Fruit fly (Drosophila melanogaster) whole organism, embryonic: ENCODE results near the gene CG10793.

Experiments
- Atf-2 ChIP-seq: fragments of 200-800 bp; sonication (Bioruptor generic); optimal IDR thresholded peaks from 2 replicates; lab custom pipeline; 2016; ENCODE audit warnings: missing biosample characterization, missing genetic modification characterization
- B-H1 ChIP-seq: fragments of 200-800 bp; sonication (Bioruptor generic); IDR thresholded peaks from 3 replicates; pipeline ENCODE4 v1.3.6; 2022; ENCODE audit warnings: missing biosample characterization, missing genetic modification characterization
- CG10147 ChIP-seq: fragments of 200-800 bp; sonication (Bioruptor generic); optimal IDR thresholded peaks from 2 replicates; lab custom pipeline; 2019; ENCODE audit warnings: missing biosample characterization, mild to moderate bottlenecking, missing genetic modification characterization, moderate library complexity
- CG10959 ChIP-seq: fragments of 200-800 bp; sonication (Bioruptor generic); IDR thresholded peaks from 2 replicates; pipeline ENCODE4 v1.3.6; 2022; ENCODE audit warnings: missing biosample characterization, missing genetic modification characterization
- CG11085 ChIP-seq: fragments of 200-800 bp; sonication (Bioruptor generic); IDR thresholded peaks from 2 replicates; pipeline ENCODE4 v1.3.6; 2022; ENCODE audit warnings: missing biosample characterization, missing genetic modification characterization
- CG13287 ChIP-seq: fragments of 200-800 bp; sonication (Bioruptor generic); IDR thresholded peaks from 2 replicates; pipeline ENCODE4 v1.3.6; 2022; ENCODE audit warnings: missing biosample characterization, missing genetic modification characterization; ENCODE audit not compliant: partially characterized antibody
- CG13296 ChIP-seq: fragments of 200-800 bp; sonication (Bioruptor generic); optimal IDR thresholded peaks from 3 replicates; lab custom pipeline; 2018; ENCODE audit warnings: missing biosample characterization, mild to moderate bottlenecking, missing genetic modification characterization
- CG14050 ChIP-seq: fragments of 200-800 bp; sonication (Bioruptor generic); IDR thresholded peaks from 3 replicates; pipeline ENCODE4 v1.3.6; 2022; ENCODE audit warnings: missing biosample characterization, missing genetic modification characterization
- CG14710 ChIP-seq: fragments of 200-800 bp; sonication (Bioruptor generic); optimal IDR thresholded peaks from 3 replicates; lab custom pipeline; 2019; ENCODE audit warnings: missing biosample characterization, mild to moderate bottlenecking, missing genetic modification characterization, moderate library complexity
- CG15514 ChIP-seq: fragments of 200-800 bp; sonication (Bioruptor generic); optimal IDR thresholded peaks from 3 replicates; lab custom pipeline; 2017; ENCODE audit warnings: missing biosample characterization, missing genetic modification characterization, mild to moderate bottlenecking, moderate library complexity, missing genetic modification reagents
- CG1647 ChIP-seq: fragments of 200-800 bp; sonication (Bioruptor generic); optimal IDR thresholded peaks from 3 replicates; lab custom pipeline; 2016; ENCODE audit warnings: missing biosample characterization, missing genetic modification characterization
- CG16813 ChIP-seq: fragments of 200-800 bp; sonication (Bioruptor generic); IDR thresholded peaks from 3 replicates; pipeline ENCODE4 v1.3.6; 2022; ENCODE audit warnings: missing biosample characterization, missing genetic modification characterization; ENCODE audit not compliant: partially characterized antibody
- CG2129 ChIP-seq: fragments of 200-800 bp; sonication (Bioruptor generic); IDR thresholded peaks from 2 replicates; pipeline ENCODE4 v1.3.6; 2022; ENCODE audit warnings: missing biosample characterization, missing genetic modification characterization; ENCODE audit not compliant: partially characterized antibody
- CG3163 ChIP-seq: fragments of 200-800 bp; sonication (Bioruptor generic); optimal IDR thresholded peaks from 3 replicates; lab custom pipeline; 2016; ENCODE audit warnings: missing biosample characterization, missing genetic modification characterization
- CG32767 ChIP-seq: fragments of 200-800 bp; sonication (Bioruptor generic); IDR thresholded peaks from 2 replicates; pipeline ENCODE4 v1.3.6; 2022; ENCODE audit warnings: missing biosample characterization, missing genetic modification characterization
- CG32772 ChIP-seq: fragments of 200-800 bp; sonication (Bioruptor generic); IDR thresholded peaks from 2 replicates; pipeline ENCODE4 v1.3.6; 2022; ENCODE audit warnings: missing biosample characterization, missing genetic modification characterization
- CG3847 ChIP-seq: fragments of 200-800 bp; sonication (Bioruptor generic); IDR thresholded peaks from 2 replicates; pipeline ENCODE4 v1.3.6; 2022; ENCODE audit warnings: missing biosample characterization, missing genetic modification characterization
- CG3995 ChIP-seq: fragments of 200-800 bp; sonication (Bioruptor generic); optimal IDR thresholded peaks from 3 replicates; lab custom pipeline; 2016; ENCODE audit warnings: missing biosample characterization, missing genetic modification characterization
- CG4820 ChIP-seq: fragments of 200-800 bp; sonication (Bioruptor generic); optimal IDR thresholded peaks from 3 replicates; lab custom pipeline; 2016; ENCODE audit warnings: missing biosample characterization, missing genetic modification characterization
- CG7963 ChIP-seq: fragments of 200-800 bp; sonication (Bioruptor generic); IDR thresholded peaks from 3 replicates; pipeline ENCODE4 v1.3.6; 2022; ENCODE audit warnings: missing biosample characterization, missing genetic modification characterization; ENCODE audit not compliant: partially characterized antibody
- CG8290 ChIP-seq, 3 experiments: fragments of 200-800 bp; sonication (Bioruptor generic); optimal IDR thresholded peaks; 2 replicates each; lab custom pipeline; 2016 to 2019; ENCODE audit warnings: missing biosample characterization in 3 of 3, missing genetic modification characterization in 3 of 3, mild to moderate bottlenecking in 2 of 3, moderate library complexity in 1 of 3
- CG9817 ChIP-seq: fragments of 200-800 bp; sonication (Bioruptor generic); optimal IDR thresholded peaks from 2 replicates; lab custom pipeline; 2018; ENCODE audit warnings: missing biosample characterization, mild to moderate bottlenecking, missing genetic modification characterization, moderate library complexity
- CG9932 ChIP-seq: fragments of 200-800 bp; sonication (Bioruptor generic); IDR thresholded peaks from 2 replicates; pipeline ENCODE4 v1.3.6; 2022; ENCODE audit warnings: missing biosample characterization, missing genetic modification characterization
- CrebB ChIP-seq: fragments of 200-800 bp; sonication (Bioruptor generic); optimal IDR thresholded peaks from 3 replicates; lab custom pipeline; 2018; ENCODE audit warnings: missing biosample characterization, mild to moderate bottlenecking, missing genetic modification characterization
- Dip2 ChIP-seq: fragments of 200-800 bp; sonication (Bioruptor generic); IDR thresholded peaks from 2 replicates; pipeline ENCODE4 v1.3.6; 2022; ENCODE audit warnings: missing biosample characterization, missing genetic modification characterization
- Ets97D ChIP-seq: fragments of 200-800 bp; sonication (Bioruptor generic); optimal IDR thresholded peaks from 3 replicates; lab custom pipeline; 2016; ENCODE audit warnings: missing biosample characterization, missing genetic modification characterization
- Hr3 ChIP-seq: fragments of 200-800 bp; sonication (Bioruptor generic); optimal IDR thresholded peaks from 3 replicates; lab custom pipeline; 2016; ENCODE audit warnings: missing biosample characterization, missing genetic modification characterization
- Hr51 ChIP-seq, 2 experiments: fragments of 200-800 bp; sonication (Bioruptor generic); optimal IDR thresholded peaks; 2 replicates in 1 of 2; 3 replicates in 1 of 2; lab custom pipeline; 2016 to 2018; ENCODE audit warnings: missing biosample characterization in 2 of 2, missing genetic modification characterization in 2 of 2, mild to moderate bottlenecking in 1 of 2, moderate library complexity in 1 of 2
- MESR4 ChIP-seq: fragments of 200-800 bp; sonication (Bioruptor generic); optimal IDR thresholded peaks from 2 replicates; lab custom pipeline; 2018; ENCODE audit warnings: missing biosample characterization, mild to moderate bottlenecking, missing genetic modification characterization, moderate library complexity
- Ptx1 ChIP-seq: fragments of 200-800 bp; sonication (Bioruptor generic); IDR thresholded peaks from 2 replicates; pipeline ENCODE4 v1.3.6; 2022; ENCODE audit warnings: missing biosample characterization, missing genetic modification characterization
- Sox102F ChIP-seq: fragments of 200-800 bp; sonication (Bioruptor generic); optimal IDR thresholded peaks from 2 replicates; lab custom pipeline; 2018; ENCODE audit warnings: missing biosample characterization, mild to moderate bottlenecking, missing genetic modification characterization, moderate library complexity
- abd-A ChIP-seq: fragments of 200-800 bp; sonication (Bioruptor generic); optimal IDR thresholded peaks from 3 replicates; lab custom pipeline; 2019; ENCODE audit warnings: missing biosample characterization, mild to moderate bottlenecking, missing genetic modification characterization, moderate library complexity
- ac ChIP-seq: fragments of 200-800 bp; sonication (Bioruptor generic); optimal IDR thresholded peaks from 3 replicates; lab custom pipeline; 2017; ENCODE audit warnings: missing biosample characterization, mild to moderate bottlenecking, missing genetic modification characterization
- esg ChIP-seq: fragments of 200-800 bp; sonication (Bioruptor generic); conservative IDR thresholded peaks from 2 replicates; pipeline ENCODE4 v1.3.6; 2022; ENCODE audit warnings: missing biosample characterization, missing genetic modification characterization
- hb ChIP-seq: fragments of 200-800 bp; sonication (Bioruptor generic); IDR thresholded peaks from 3 replicates; pipeline ENCODE4 v1.3.6; 2022; ENCODE audit warnings: missing biosample characterization, missing genetic modification characterization; ENCODE audit not compliant: partially characterized antibody
- hkb ChIP-seq, 2 experiments: fragments of 200-800 bp in 1 of 2; fragments of >200 bp in 1 of 2; sonication (Bioruptor generic) in 1 of 2; IDR thresholded peaks in 1 of 2; optimal IDR thresholded peaks in 1 of 2; 2 replicates each; pipeline versions ENCODE4 v1.3.6 to Lab custom; 2017 to 2022; ENCODE audit warnings: missing biosample characterization in 1 of 2, missing genetic modification characterization in 1 of 2
- jigr1 ChIP-seq: fragments of 200-800 bp; sonication (Bioruptor generic); IDR thresholded peaks from 3 replicates; pipeline ENCODE4 v1.3.6; 2022; ENCODE audit warnings: missing biosample characterization, missing genetic modification characterization
- jing ChIP-seq: fragments of 200-800 bp; sonication (Bioruptor generic); optimal IDR thresholded peaks from 2 replicates; lab custom pipeline; 2018; ENCODE audit warnings: missing biosample characterization, mild to moderate bottlenecking, missing genetic modification characterization
- kay ChIP-seq: fragments of 200-800 bp; sonication (Bioruptor generic); optimal IDR thresholded peaks from 2 replicates; lab custom pipeline; 2016; ENCODE audit warnings: missing biosample characterization, missing genetic modification characterization
- knrl ChIP-seq: fragments of 200-800 bp; sonication (Bioruptor generic); IDR thresholded peaks from 3 replicates; pipeline ENCODE4 v1.3.6; 2022; ENCODE audit warnings: missing biosample characterization, missing genetic modification characterization; ENCODE audit not compliant: partially characterized antibody
- luna ChIP-seq: fragments of 200-800 bp; sonication (Bioruptor generic); optimal IDR thresholded peaks from 2 replicates; lab custom pipeline; 2016; ENCODE audit warnings: missing biosample characterization, missing genetic modification characterization
- nmo ChIP-seq: fragments of 200-800 bp; sonication (Bioruptor generic); optimal IDR thresholded peaks from 2 replicates; lab custom pipeline; 2018; ENCODE audit warnings: missing biosample characterization, mild to moderate bottlenecking, missing genetic modification characterization, moderate library complexity
- phol ChIP-seq: fragments of 200-800 bp; sonication (Bioruptor generic); optimal IDR thresholded peaks from 3 replicates; lab custom pipeline; 2018; ENCODE audit warnings: missing biosample characterization, mild to moderate bottlenecking, missing genetic modification characterization, moderate library complexity
- pzg ChIP-seq: fragments of 200-800 bp; sonication (Bioruptor generic); optimal IDR thresholded peaks from 3 replicates; lab custom pipeline; 2018; ENCODE audit warnings: missing biosample characterization, mild to moderate bottlenecking, missing genetic modification characterization, moderate library complexity
- sna ChIP-seq: fragments of 200-800 bp; sonication (Bioruptor generic); IDR thresholded peaks from 2 replicates; pipeline ENCODE4 v1.3.6; 2022; ENCODE audit warnings: missing biosample characterization, missing genetic modification characterization; ENCODE audit not compliant: partially characterized antibody
- tll ChIP-seq, 2 experiments: fragments of 200-800 bp in 1 of 2; fragments of >200 bp in 1 of 2; sonication (Bioruptor generic) in 1 of 2; optimal IDR thresholded peaks; 2 replicates each; lab custom pipeline; 2017 to 2019; ENCODE audit warnings: missing biosample characterization in 2 of 2, missing genetic modification characterization in 2 of 2, mild to moderate bottlenecking in 1 of 2, moderate library complexity in 1 of 2
- tna ChIP-seq: fragments of 200-800 bp; sonication (Bioruptor generic); IDR thresholded peaks from 2 replicates; pipeline ENCODE4 v1.3.6; 2022; ENCODE audit warnings: missing biosample characterization, missing genetic modification characterization; ENCODE audit not compliant: partially characterized antibody
- usp ChIP-seq: fragments of >200 bp; optimal IDR thresholded peaks from 2 replicates; lab custom pipeline; 2017; ENCODE audit warnings: missing biosample characterization, missing genetic modification characterization

The CG10793 gene

dm6 chrX:3356937-3357552, 40.8 kb upstream of the CG10793 start (continued):
- TF ChIP-seq ac (GFP tag; lab: Kevin White, UChicago) (no peak), CG13287 (GFP tag; lab: Robert Waterston, UW) (no peak), hb (no peak), CG1647 (GFP tag; lab: Kevin White, UChicago) (no peak), CG9817 (tag; lab: Kevin White, UChicago) (no peak), Sox102F (peak; percentile 4), hkb (optimal IDR thresholded peaks at IDR 0.05; lab: Kevin White, UChicago) (no peak), hkb (GFP tag; IDR thresholded peaks at IDR 0.05; lab: Robert Waterston, UW) (no peak), esg (no peak), Ptx1 (peak; percentile 34; the same call in 1 of the 2 replicates), Hr51 (GFP tag; optimal IDR thresholded peaks at IDR 0.05; lab: Kevin White, UChicago) (peak in 1 of 2 experiments; percentile 8), luna (GFP tag; lab: Kevin White, UChicago) (no peak), CG15514 (no peak), CG14050 (GFP tag; lab: Robert Waterston, UW) (no peak), CG14710 (tag; lab: Kevin White, UChicago) (no peak), phol (tag; lab: Kevin White, UChicago) (peak; percentile 23), CG10147 (GFP tag; lab: Kevin White, UChicago) (no peak), CG10959 (GFP tag; lab: Robert Waterston, UW) (no peak), kay (GFP tag; lab: Kevin White, UChicago) (no peak), sna (no peak), CG7963 (GFP tag; lab: Robert Waterston, UW) (no peak), CG3995 (GFP tag; lab: Kevin White, UChicago) (no peak), knrl (GFP tag; lab: Robert Waterston, UW) (no peak), CG2129 (GFP tag; lab: Robert Waterston, UW) (no peak), CG3163 (GFP tag; lab: Kevin White, UChicago) (no peak), CG16813 (GFP tag; lab: Robert Waterston, UW) (no peak), jigr1 (no peak), MESR4 (GFP tag; lab: Kevin White, UChicago) (no peak), CG3847 (no peak), CG32772 (no peak), CG13296 (GFP tag; lab: Kevin White, UChicago) (no peak), Ets97D (GFP tag; lab: Kevin White, UChicago) (no peak), B-H1 (no peak), CG4820 (GFP tag; lab: Kevin White, UChicago) (no peak), tna (GFP tag; lab: Robert Waterston, UW) (no peak), CG32767 (GFP tag; lab: Robert Waterston, UW) (no peak), CrebB (no peak), Dip2 (GFP tag; lab: Robert Waterston, UW) (no peak), usp (GFP tag; lab: Kevin White, UChicago) (no peak), Hr3 (GFP tag; lab: Kevin White, UChicago) (no peak), abd-A (tag; lab: Kevin White, UChicago) (peak; percentile 29), CG11085 (GFP tag; lab: Robert Waterston, UW) (no peak), jing (GFP tag; lab: Kevin White, UChicago) (no peak), nmo (GFP tag; lab: Kevin White, UChicago) (no peak), tll (GFP tag; optimal IDR thresholded peaks at IDR 0.05; lab: Kevin White, UChicago) (no peak), Atf-2 (no peak), pzg (no peak), CG8290 (GFP tag; optimal IDR thresholded peaks at IDR 0.05; lab: Kevin White, UChicago) (no peak), CG8290 (tag; optimal IDR thresholded peaks at IDR 0.05; lab: Kevin White, UChicago) (peak in 1 of 2 experiments; percentile 60), CG9932 (GFP tag; lab: Robert Waterston, UW) (no peak)
